Worm (Caenorhabditis elegans) whole organism, L4/young adult: ENCODE data around the gene C16C8.18.

Experiments used
- W03F9.2 ChIP-seq: fragments of 150-350 bp; optimal IDR thresholded peaks from 2 replicates; lab custom pipeline; 2014; ENCODE audit warnings: missing biosample characterization, missing genetic modification characterization
- dao-5 ChIP-seq: sonication (generic microtip); optimal IDR thresholded peaks from 2 replicates; lab custom pipeline; 2016; ENCODE audit warnings: missing genotype, missing genetic modification characterization, moderate library complexity, missing compliant biosample characterization
- him-1 ChIP-seq: sonication (generic microtip); optimal IDR thresholded peaks from 2 replicates; lab custom pipeline; 2016; ENCODE audit warnings: missing genotype, missing genetic modification reagents, missing genetic modification characterization, missing compliant biosample characterization

- TF ChIP-seq W03F9.2 (tag; lab: Kevin White, UChicago) (no peak), dao-5 (no peak), him-1 (tag; lab: Kevin White, UChicago) (no peak)
Observed at ce11 chrII:3385736-3386135, 43.8 kb upstream of the C16C8.18 start, which contains the start of gene T06D4.2.
